Fruit fly (Drosophila melanogaster) whole organism, adult: ENCODE results near the gene lectin-21Ca.

Source experiments
- CG11617 ChIP-seq: fragments of 200-800 bp; sonication (Bioruptor generic); optimal IDR thresholded peaks from 2 replicates; lab custom pipeline; 2017; ENCODE audit warnings: mild to moderate bottlenecking, missing biosample characterization, missing genetic modification reagents, missing genetic modification characterization
- CG12768 ChIP-seq: fragments of 200-800 bp; sonication (Bioruptor generic); optimal IDR thresholded peaks from 2 replicates; lab custom pipeline; 2017; ENCODE audit warnings: missing biosample characterization, missing genetic modification characterization, mild to moderate bottlenecking, moderate library complexity, missing genetic modification reagents
- CG14711 ChIP-seq: fragments of 200-800 bp; sonication (Bioruptor generic); optimal IDR thresholded peaks from 2 replicates; lab custom pipeline; 2018; ENCODE audit warnings: missing biosample characterization, mild to moderate bottlenecking, missing genetic modification characterization, moderate library complexity
- CG1620 ChIP-seq: fragments of 200-800 bp; sonication (Bioruptor generic); optimal IDR thresholded peaks from 2 replicates; lab custom pipeline; 2016; ENCODE audit warnings: missing biosample characterization, missing genetic modification characterization
- CG33017 ChIP-seq: fragments of 200-800 bp; sonication (Bioruptor generic); optimal IDR thresholded peaks from 2 replicates; lab custom pipeline; 2018; ENCODE audit warnings: missing biosample characterization, mild to moderate bottlenecking, missing genetic modification characterization, moderate library complexity
- CG5204 ChIP-seq: fragments of 200-800 bp; sonication (Bioruptor generic); optimal IDR thresholded peaks from 2 replicates; lab custom pipeline; 2016; ENCODE audit warnings: missing biosample characterization, missing genetic modification characterization
- CG7045 ChIP-seq: fragments of 200-800 bp; sonication (Bioruptor generic); optimal IDR thresholded peaks from 2 replicates; lab custom pipeline; 2017; ENCODE audit warnings: missing biosample characterization, mild to moderate bottlenecking, missing genetic modification characterization
- CG7101 ChIP-seq: fragments of 200-800 bp; sonication (Bioruptor generic); optimal IDR thresholded peaks from 2 replicates; lab custom pipeline; 2018; ENCODE audit warnings: missing biosample characterization, mild to moderate bottlenecking, missing genetic modification characterization, moderate library complexity
- Clk ChIP-seq: fragments of 200-800 bp; sonication (Bioruptor generic); optimal IDR thresholded peaks from 2 replicates; lab custom pipeline; 2017; ENCODE audit warnings: missing biosample characterization, missing genetic modification characterization
- Crg-1 ChIP-seq: fragments of 200-800 bp; sonication (Bioruptor generic); optimal IDR thresholded peaks from 2 replicates; lab custom pipeline; 2016; ENCODE audit warnings: missing biosample characterization, missing genetic modification characterization
- Hr96 ChIP-seq: fragments of 200-800 bp; sonication (Bioruptor generic); optimal IDR thresholded peaks from 2 replicates; lab custom pipeline; 2016; ENCODE audit warnings: missing biosample characterization, missing genetic modification characterization
- Mnt ChIP-seq: fragments of 200-800 bp; sonication (Bioruptor generic); optimal IDR thresholded peaks from 2 replicates; lab custom pipeline; 2016; ENCODE audit warnings: missing biosample characterization, mild to moderate bottlenecking, missing genetic modification characterization
- bab1 ChIP-seq: fragments of 200-800 bp; sonication (Bioruptor generic); optimal IDR thresholded peaks from 3 replicates; lab custom pipeline; 2019; ENCODE audit warnings: missing biosample characterization, mild to moderate bottlenecking, missing genetic modification characterization, moderate library complexity
- cic ChIP-seq: fragments of 200-800 bp; sonication (Bioruptor generic); optimal IDR thresholded peaks from 2 replicates; lab custom pipeline; 2017; ENCODE audit warnings: missing biosample characterization, mild to moderate bottlenecking, missing genetic modification characterization, moderate library complexity
- cnc ChIP-seq, 2 experiments: fragments of >200 bp; optimal IDR thresholded peaks; 2 replicates each; lab custom pipeline; 2017
- kay ChIP-seq: fragments of 200-800 bp; sonication (Bioruptor generic); peaks from one replicate; lab custom pipeline; 2016; ENCODE audit warnings: missing biosample characterization, missing genetic modification characterization, borderline replicate concordance
- ovo ChIP-seq: fragments of 200-800 bp; sonication (Bioruptor generic); optimal IDR thresholded peaks from 2 replicates; lab custom pipeline; 2016; ENCODE audit warnings: missing biosample characterization, missing genetic modification characterization
- pad ChIP-seq: fragments of 200-800 bp; sonication (Bioruptor generic); optimal IDR thresholded peaks from 3 replicates; lab custom pipeline; 2017; ENCODE audit warnings: missing biosample characterization, missing genetic modification characterization, mild to moderate bottlenecking, moderate library complexity, missing genetic modification reagents
- tj ChIP-seq: fragments of 200-800 bp; sonication (Bioruptor generic); optimal IDR thresholded peaks from 3 replicates; lab custom pipeline; 2017; ENCODE audit warnings: missing biosample characterization, mild to moderate bottlenecking, missing genetic modification characterization, moderate library complexity
- toe ChIP-seq: fragments of 200-800 bp; sonication (Bioruptor generic); optimal IDR thresholded peaks from 2 replicates; lab custom pipeline; 2016; ENCODE audit warnings: missing biosample characterization, missing genetic modification characterization

Gene lectin-21Ca

DNA sequence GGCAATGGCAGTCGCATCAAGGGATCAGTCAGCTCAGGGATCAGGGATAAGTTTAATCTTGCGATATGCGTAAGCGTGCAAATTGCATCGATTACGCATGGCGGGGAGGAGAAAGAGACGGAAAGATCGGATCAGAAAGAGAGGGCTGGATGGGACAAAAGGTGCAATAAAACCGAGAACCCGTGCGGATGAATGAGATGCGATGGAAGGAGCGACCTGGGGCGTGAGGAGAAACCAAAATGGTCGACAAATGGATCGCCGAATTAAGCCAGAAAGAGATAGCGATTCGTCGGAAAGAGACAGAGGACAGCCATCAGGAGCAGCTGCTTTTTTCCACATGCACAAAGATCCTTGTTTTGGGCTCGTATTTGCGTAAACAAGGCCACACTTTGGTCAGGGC, 26.6 kb upstream of the lectin-21Ca start:
- TF ChIP-seq CG14711 (tag; lab: Kevin White, UChicago) = no peak
- TF ChIP-seq CG5204 (GFP tag; lab: Kevin White, UChicago) = no peak
- no peak for TF ChIP-seq Crg-1 (GFP tag; lab: Kevin White, UChicago)
- TF ChIP-seq CG12768 (GFP tag; lab: Kevin White, UChicago) = no peak
- TF ChIP-seq cic (GFP tag; lab: Kevin White, UChicago) = no peak
- no peak for TF ChIP-seq toe (GFP tag; lab: Kevin White, UChicago)
- TF ChIP-seq ovo (GFP tag; lab: Kevin White, UChicago) = no peak

DNA sequence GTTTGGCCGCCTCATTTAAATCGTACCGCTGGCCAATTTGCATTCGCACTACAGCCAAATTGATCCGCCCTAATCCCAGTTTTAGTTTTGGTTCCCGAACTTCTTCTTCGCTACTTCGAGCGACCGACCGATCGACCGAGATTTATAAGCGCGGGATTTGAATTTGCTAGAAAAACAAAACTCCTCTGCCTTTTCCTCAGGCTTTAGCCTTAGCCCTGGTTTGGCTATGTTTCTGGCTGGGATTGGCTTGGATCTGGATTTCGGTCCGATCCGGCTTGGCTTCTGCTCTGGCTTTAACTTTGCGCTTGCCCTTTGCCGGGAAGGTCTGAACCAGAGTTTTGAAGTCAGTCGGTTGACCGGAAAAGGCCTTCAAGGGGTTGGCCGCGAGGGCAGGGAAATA, 22.6 kb upstream of the lectin-21Ca start:
- no peak for TF ChIP-seq cic (GFP tag; lab: Kevin White, UChicago)
- no peak for TF ChIP-seq ovo (GFP tag; lab: Kevin White, UChicago)
- no peak for TF ChIP-seq CG11617 (GFP tag; lab: Kevin White, UChicago)
- no peak for TF ChIP-seq CG12768 (GFP tag; lab: Kevin White, UChicago)
- TF ChIP-seq Hr96 (GFP tag; lab: Kevin White, UChicago) = no peak
- no peak for TF ChIP-seq toe (GFP tag; lab: Kevin White, UChicago)
- no peak for TF ChIP-seq kay (GFP tag; lab: Kevin White, UChicago)
- no peak for TF ChIP-seq CG1620
- TF ChIP-seq Mnt (GFP tag; lab: Kevin White, UChicago) = no peak
- no peak for TF ChIP-seq CG33017
- no peak for TF ChIP-seq Crg-1 (GFP tag; lab: Kevin White, UChicago)
- TF ChIP-seq CG7045 (GFP tag; lab: Kevin White, UChicago) = no peak

DNA sequence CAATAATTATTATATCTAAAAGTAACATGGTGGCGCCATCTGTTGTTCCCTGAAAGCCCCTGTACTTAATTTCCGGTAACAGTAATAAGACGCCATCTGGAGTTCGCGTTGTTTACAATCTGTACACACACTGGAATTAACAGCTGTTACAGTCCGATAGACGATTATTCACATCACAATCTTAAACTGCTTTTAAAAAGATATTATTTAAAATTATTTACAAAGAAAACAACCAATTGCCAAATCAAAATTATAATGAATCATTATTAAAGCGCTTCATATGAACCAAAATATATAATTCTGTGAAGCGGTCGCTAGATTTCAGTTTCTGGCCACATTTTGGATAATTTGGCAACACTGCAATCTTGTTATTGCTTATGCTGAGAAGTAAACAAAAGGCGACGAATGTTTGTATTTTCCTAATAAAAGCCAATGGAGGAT, 22.0 kb upstream of the lectin-21Ca start, which contains the start of gene CG13689:
CG13689 (plus strand) TSS at position 375 of the 441 bp plus-strand sequence.
- no peak for TF ChIP-seq CG33017
- peak; percentile 29 for TF ChIP-seq CG7045 (GFP tag; lab: Kevin White, UChicago)
- TF ChIP-seq toe (GFP tag; lab: Kevin White, UChicago) = peak; percentile 50
- peak; percentile 38 for TF ChIP-seq bab1 (GFP tag; lab: Kevin White, UChicago)
- TF ChIP-seq ovo (GFP tag; lab: Kevin White, UChicago) = peak; percentile 3
- TF ChIP-seq Clk = no peak
- TF ChIP-seq tj (GFP tag; lab: Kevin White, UChicago) = no peak
- peak; percentile 39 for TF ChIP-seq Hr96 (GFP tag; lab: Kevin White, UChicago)
- no peak for TF ChIP-seq Crg-1 (GFP tag; lab: Kevin White, UChicago)
- no peak for TF ChIP-seq Mnt (GFP tag; lab: Kevin White, UChicago)
- TF ChIP-seq CG7101 (tag; lab: Kevin White, UChicago) = no peak
- peak; percentile 14 for TF ChIP-seq pad (GFP tag; lab: Kevin White, UChicago)
- TF ChIP-seq CG5204 (GFP tag; lab: Kevin White, UChicago) = peak; percentile 31
- TF ChIP-seq CG1620 = peak; percentile 44
- peak; percentile 79 for TF ChIP-seq CG14711 (tag; lab: Kevin White, UChicago)
- no peak for TF ChIP-seq cnc (optimal IDR thresholded peaks at IDR 0.05; lab: Kevin White, UChicago)

DNA sequence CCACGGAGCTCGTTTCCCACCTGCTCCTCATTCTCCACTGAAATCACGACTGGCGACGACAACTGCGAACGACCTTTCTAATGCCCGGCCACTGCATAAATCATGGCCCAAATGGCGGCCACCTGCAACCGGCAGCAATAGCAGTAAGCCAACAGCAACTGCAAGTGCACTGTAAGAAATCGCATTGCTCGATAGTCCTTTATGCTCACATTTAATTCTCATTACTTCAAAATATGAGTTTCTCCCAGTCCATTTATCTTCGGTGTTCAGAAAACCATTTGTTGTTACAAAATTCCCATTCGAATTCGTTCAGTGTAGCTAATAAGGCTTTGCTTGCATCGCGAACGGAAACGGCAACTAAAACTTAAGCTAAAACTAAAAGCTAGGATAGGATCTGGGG, 20.4 kb upstream of the lectin-21Ca start:
- TF ChIP-seq pad (GFP tag; lab: Kevin White, UChicago) = no peak
- no peak for TF ChIP-seq cnc (optimal IDR thresholded peaks at IDR 0.05; lab: Kevin White, UChicago)
- TF ChIP-seq CG12768 (GFP tag; lab: Kevin White, UChicago) = no peak
- no peak for TF ChIP-seq CG7101 (tag; lab: Kevin White, UChicago)
- TF ChIP-seq CG14711 (tag; lab: Kevin White, UChicago) = no peak
- TF ChIP-seq CG33017 = no peak
- no peak for TF ChIP-seq kay (GFP tag; lab: Kevin White, UChicago)
- no peak for TF ChIP-seq ovo (GFP tag; lab: Kevin White, UChicago)
- TF ChIP-seq Clk = no peak
- no peak for TF ChIP-seq Hr96 (GFP tag; lab: Kevin White, UChicago)
- no peak for TF ChIP-seq bab1 (GFP tag; lab: Kevin White, UChicago)
- no peak for TF ChIP-seq CG5204 (GFP tag; lab: Kevin White, UChicago)
- no peak for TF ChIP-seq Crg-1 (GFP tag; lab: Kevin White, UChicago)
- TF ChIP-seq toe (GFP tag; lab: Kevin White, UChicago) = no peak
- TF ChIP-seq CG11617 (GFP tag; lab: Kevin White, UChicago) = no peak
- no peak for TF ChIP-seq CG1620
- TF ChIP-seq tj (GFP tag; lab: Kevin White, UChicago) = no peak
- no peak for TF ChIP-seq CG7045 (GFP tag; lab: Kevin White, UChicago)
- TF ChIP-seq Mnt (GFP tag; lab: Kevin White, UChicago) = no peak

DNA sequence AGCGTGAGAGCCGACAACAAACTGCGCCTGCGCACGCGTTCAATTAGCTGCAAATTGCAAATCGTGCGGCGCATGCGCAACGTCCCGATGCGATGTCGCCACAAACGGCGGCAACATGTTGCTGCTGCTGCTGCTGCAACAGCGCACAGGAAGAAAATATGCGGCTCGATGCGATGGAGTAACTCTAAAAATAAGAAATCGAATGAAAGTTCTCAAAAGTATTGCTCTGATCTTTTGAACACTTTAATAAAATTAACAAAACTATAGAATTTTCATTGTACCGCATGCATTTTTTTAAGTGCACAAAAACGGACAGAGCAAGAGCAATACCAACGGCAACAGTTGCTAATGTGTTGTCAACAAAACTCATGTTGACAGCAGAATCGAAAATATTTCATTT, 18.3 kb upstream of the lectin-21Ca start:
- TF ChIP-seq bab1 (GFP tag; lab: Kevin White, UChicago) = no peak
- no peak for TF ChIP-seq Hr96 (GFP tag; lab: Kevin White, UChicago)
- no peak for TF ChIP-seq CG14711 (tag; lab: Kevin White, UChicago)
- TF ChIP-seq CG5204 (GFP tag; lab: Kevin White, UChicago) = no peak
- no peak for TF ChIP-seq Mnt (GFP tag; lab: Kevin White, UChicago)
- no peak for TF ChIP-seq ovo (GFP tag; lab: Kevin White, UChicago)
- no peak for TF ChIP-seq tj (GFP tag; lab: Kevin White, UChicago)
- TF ChIP-seq CG11617 (GFP tag; lab: Kevin White, UChicago) = no peak
- no peak for TF ChIP-seq CG1620
- TF ChIP-seq CG33017 = no peak
- TF ChIP-seq toe (GFP tag; lab: Kevin White, UChicago) = no peak
- no peak for TF ChIP-seq kay (GFP tag; lab: Kevin White, UChicago)

DNA sequence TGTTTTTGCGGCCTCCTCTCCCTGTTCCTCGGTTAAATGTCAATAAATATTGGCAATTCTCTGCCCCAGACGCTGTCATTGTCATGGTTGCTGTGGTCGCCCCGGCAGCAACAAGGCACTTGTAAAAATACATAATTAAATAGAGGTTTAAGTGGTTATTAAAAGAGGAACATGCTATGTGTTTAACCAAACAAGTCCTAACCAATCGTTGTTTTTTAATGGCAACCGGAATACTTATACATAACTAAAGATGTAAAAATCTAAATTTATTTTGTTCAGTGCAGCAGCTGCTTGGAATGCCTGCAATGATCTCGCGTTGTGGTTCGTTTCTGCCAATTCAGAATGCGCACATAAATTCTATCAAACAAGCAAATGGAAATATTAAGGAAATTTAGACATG, 17.5 kb upstream of the lectin-21Ca start:
- TF ChIP-seq CG7045 (GFP tag; lab: Kevin White, UChicago) = no peak
- no peak for TF ChIP-seq Crg-1 (GFP tag; lab: Kevin White, UChicago)
- no peak for TF ChIP-seq ovo (GFP tag; lab: Kevin White, UChicago)
- no peak for TF ChIP-seq Mnt (GFP tag; lab: Kevin White, UChicago)
- no peak for TF ChIP-seq tj (GFP tag; lab: Kevin White, UChicago)
- TF ChIP-seq Hr96 (GFP tag; lab: Kevin White, UChicago) = no peak
- no peak for TF ChIP-seq cic (GFP tag; lab: Kevin White, UChicago)
- no peak for TF ChIP-seq CG5204 (GFP tag; lab: Kevin White, UChicago)
- no peak for TF ChIP-seq CG14711 (tag; lab: Kevin White, UChicago)
- TF ChIP-seq kay (GFP tag; lab: Kevin White, UChicago) = no peak
- TF ChIP-seq pad (GFP tag; lab: Kevin White, UChicago) = no peak
- no peak for TF ChIP-seq bab1 (GFP tag; lab: Kevin White, UChicago)
- no peak for TF ChIP-seq CG33017
- no peak for TF ChIP-seq cnc (optimal IDR thresholded peaks at IDR 0.05; lab: Kevin White, UChicago)
- no peak for TF ChIP-seq CG1620
- TF ChIP-seq toe (GFP tag; lab: Kevin White, UChicago) = no peak
- TF ChIP-seq Clk = no peak
- no peak for TF ChIP-seq CG7101 (tag; lab: Kevin White, UChicago)
- TF ChIP-seq CG11617 (GFP tag; lab: Kevin White, UChicago) = no peak
- no peak for TF ChIP-seq CG12768 (GFP tag; lab: Kevin White, UChicago)
